Worm (Caenorhabditis elegans) whole organism, L1 larva: ENCODE data around the gene nspg-4.

Source experiments
- blmp-1 ChIP-seq: fragments of 150-350 bp; optimal IDR thresholded peaks from 2 replicates; lab custom pipeline; 2014; ENCODE audit warnings: missing biosample characterization, missing genetic modification characterization
- ces-1 ChIP-seq: fragments of 150-350 bp; optimal IDR thresholded peaks from 2 replicates; lab custom pipeline; 2014; ENCODE audit warnings: missing biosample characterization, missing genetic modification reagents, missing genetic modification characterization
- egl-27 ChIP-seq, 2 experiments: fragments of 150-350 bp in 1 of 2; sonication (generic microtip); optimal IDR thresholded peaks; 3 replicates each; lab custom pipeline; 2017 to 2018; ENCODE audit warnings: missing biosample characterization in 2 of 2, missing genetic modification characterization in 2 of 2, missing genetic modification reagents in 2 of 2
- elt-2 ChIP-seq: sonication (generic microtip); optimal IDR thresholded peaks from 2 replicates; lab custom pipeline; 2016; ENCODE audit warnings: missing genetic modification characterization, mild to moderate bottlenecking, inconsistent platforms, missing compliant biosample characterization, missing genetic modification reagents
- lin-39 ChIP-seq: fragments of 150-350 bp; optimal IDR thresholded peaks from 2 replicates; lab custom pipeline; 2014; ENCODE audit warnings: missing biosample characterization, missing genetic modification reagents, missing genetic modification characterization
- mab-9 ChIP-seq: fragments of 200-800 bp; sonication (Bioruptor generic); IDR thresholded peaks from 2 replicates; pipeline ENCODE4 v1.3.6; 2022; ENCODE audit warnings: missing genetic modification reagents, missing genetic modification characterization, missing compliant biosample characterization
- mdl-1 ChIP-seq, 2 experiments: fragments of 150-350 bp; optimal IDR thresholded peaks; 2 replicates each; lab custom pipeline; 2014 to 2017; ENCODE audit warnings: missing biosample characterization in 2 of 2, missing genetic modification characterization in 2 of 2, inconsistent platforms in 1 of 2
- nhr-19 ChIP-seq: fragments of 200-800 bp; sonication (Bioruptor generic); conservative IDR thresholded peaks from 2 replicates; pipeline ENCODE4 v1.3.6; 2022; ENCODE audit warnings: missing genetic modification characterization, missing compliant biosample characterization
- nhr-76 ChIP-seq: sonication (generic microtip); optimal IDR thresholded peaks from 2 replicates; lab custom pipeline; 2017; ENCODE audit warnings: missing biosample characterization, missing genetic modification characterization
- skn-1 ChIP-seq: fragments of 150-350 bp; optimal IDR thresholded peaks from 2 replicates; lab custom pipeline; 2014; ENCODE audit warnings: missing biosample characterization, missing genetic modification characterization
- unc-62 ChIP-seq: fragments of 150-350 bp; optimal IDR thresholded peaks from 2 replicates; lab custom pipeline; 2014; ENCODE audit warnings: missing biosample characterization, missing genetic modification reagents, missing genetic modification characterization
- zag-1 ChIP-seq: fragments of 150-350 bp; optimal IDR thresholded peaks from 2 replicates; lab custom pipeline; 2014; ENCODE audit warnings: missing biosample characterization, missing genetic modification characterization

- TF ChIP-seq unc-62 (GFP tag; lab: Kevin White, UChicago), result no peak
- no peak for TF ChIP-seq skn-1 (tag; lab: Kevin White, UChicago)
- TF ChIP-seq lin-39, result no peak
- TF ChIP-seq nhr-76 (tag; lab: Kevin White, UChicago), result no peak
- no peak for TF ChIP-seq mab-9 (GFP tag; lab: Robert Waterston, UW)
- TF ChIP-seq ces-1, result no peak
- no peak for TF ChIP-seq nhr-19
- no peak for TF ChIP-seq blmp-1
- no peak for TF ChIP-seq elt-2 (tag; lab: Kevin White, UChicago)
- no peak for TF ChIP-seq egl-27 (tag; optimal IDR thresholded peaks at IDR 0.05; lab: Kevin White, UChicago)
- TF ChIP-seq mdl-1 (tag; optimal IDR thresholded peaks at IDR 0.05; lab: Kevin White, UChicago), result no peak
- no peak for TF ChIP-seq zag-1 (tag; lab: Kevin White, UChicago)
These were observed 33.4 kb downstream of the nspg-4 start for ce11 chrX:3316830-3317229.
